Worm (Caenorhabditis elegans) whole organism, L4 larva: ENCODE data around the gene inx-3.
A peak's percentile ranks its signal among the peaks of the same experiment; 100 is the strongest.

ENCODE experiments used
- F26F4.8 ChIP-seq: fragments of 200-800 bp; sonication (Bioruptor generic); conservative IDR thresholded peaks from 2 replicates; pipeline ENCODE4 v1.3.6; 2022; ENCODE audit warnings: missing genetic modification characterization, missing compliant biosample characterization
- F37D6.2 ChIP-seq: sonication (generic microtip); optimal IDR thresholded peaks from 2 replicates; lab custom pipeline; 2016; ENCODE audit warnings: mild to moderate bottlenecking, missing genetic modification characterization, missing compliant biosample characterization
- T26A8.4 ChIP-seq: fragments of 200-800 bp; sonication (Bioruptor generic); IDR thresholded peaks from 2 replicates; pipeline ENCODE4 v1.3.6; 2022; ENCODE audit warnings: missing genetic modification characterization, missing compliant biosample characterization
- Y105C5A.15 ChIP-seq: fragments of 200-800 bp; sonication (Bioruptor generic); IDR thresholded peaks from 2 replicates; pipeline ENCODE4 v1.3.6; 2022; ENCODE audit warnings: missing genetic modification characterization, missing compliant biosample characterization
- aha-1 ChIP-seq: fragments of 150-350 bp; peaks from one replicate; lab custom pipeline; 2014; ENCODE audit warnings: missing biosample characterization, missing genetic modification characterization
- ceh-32 ChIP-seq: sonication (generic microtip); optimal IDR thresholded peaks from 2 replicates; lab custom pipeline; 2016; ENCODE audit warnings: mild to moderate bottlenecking, missing genetic modification characterization, missing compliant biosample characterization; ENCODE audit not compliant: poor library complexity
- ceh-62 ChIP-seq: sonication (generic microtip); optimal IDR thresholded peaks from 2 replicates; lab custom pipeline; 2017; ENCODE audit warnings: missing biosample characterization, missing genetic modification characterization
- daf-12 ChIP-seq: fragments of 150-350 bp; optimal IDR thresholded peaks from 2 replicates; lab custom pipeline; 2014; ENCODE audit warnings: missing biosample characterization, missing genetic modification reagents, missing genetic modification characterization
- daf-16 ChIP-seq, 3 experiments: sonication (generic microtip); optimal IDR thresholded peaks; 2 replicates each; lab custom pipeline; 2016 to 2017; ENCODE audit warnings: missing genetic modification characterization in 3 of 3, missing genetic modification reagents in 3 of 3, mild to moderate bottlenecking in 2 of 3, missing compliant biosample characterization in 2 of 3, missing biosample characterization in 1 of 3, moderate library complexity in 1 of 3
- daf-19 ChIP-seq: fragments of 200-800 bp; sonication (Bioruptor generic); conservative IDR thresholded peaks from 2 replicates; pipeline ENCODE4 v1.3.6; 2022; ENCODE audit warnings: missing genetic modification characterization, missing compliant biosample characterization
- dmd-6 ChIP-seq: fragments of 200-800 bp; sonication (Bioruptor generic); IDR thresholded peaks from 2 replicates; pipeline ENCODE4 v1.3.6; 2022; ENCODE audit warnings: missing genetic modification reagents, missing genetic modification characterization, missing compliant biosample characterization
- dve-1 ChIP-seq: sonication (generic microtip); optimal IDR thresholded peaks from 2 replicates; lab custom pipeline; 2017; ENCODE audit warnings: antibody characterized with exemption, mild to moderate bottlenecking, missing genetic modification characterization, missing compliant biosample characterization; ENCODE audit not compliant: insufficient read depth
- egl-43 ChIP-seq: fragments of 200-800 bp; sonication (Bioruptor generic); IDR thresholded peaks from 2 replicates; pipeline ENCODE4 v1.3.6; 2022; ENCODE audit warnings: missing genetic modification reagents, missing genetic modification characterization, missing compliant biosample characterization
- hif-1 ChIP-seq, 2 experiments: sonication (generic microtip); optimal IDR thresholded peaks; 2 replicates each; lab custom pipeline; 2016 to 2017; ENCODE audit warnings: missing compliant biosample characterization in 2 of 2, missing genetic modification characterization in 2 of 2, missing genetic modification reagents in 2 of 2, missing genotype in 2 of 2, mild to moderate bottlenecking in 1 of 2
- hlh-11 ChIP-seq: fragments of 200-800 bp; sonication (Bioruptor generic); optimal IDR thresholded peaks from 2 replicates; lab custom pipeline; 2018; ENCODE audit warnings: mild to moderate bottlenecking, missing genetic modification characterization, missing compliant biosample characterization
- hlh-30 ChIP-seq: sonication (generic microtip); optimal IDR thresholded peaks from 2 replicates; lab custom pipeline; 2017; ENCODE audit warnings: antibody characterized with exemption, mild to moderate bottlenecking, missing genetic modification characterization, missing compliant biosample characterization; ENCODE audit not compliant: insufficient read depth
- lsy-2 ChIP-seq, 2 experiments: fragments of 150-350 bp in 1 of 2; sonication (generic microtip) in 1 of 2; optimal IDR thresholded peaks; 2 replicates each; lab custom pipeline; 2014 to 2017; ENCODE audit warnings: missing biosample characterization in 2 of 2, missing genetic modification characterization in 2 of 2
- madf-9 ChIP-seq: fragments of 200-800 bp; sonication (Bioruptor generic); conservative IDR thresholded peaks from 2 replicates; pipeline ENCODE4 v1.3.6; 2022; ENCODE audit warnings: missing genetic modification reagents, missing genetic modification characterization, missing compliant biosample characterization
- mdl-1 ChIP-seq, 2 experiments: fragments of 150-350 bp in 1 of 2; sonication (generic microtip) in 1 of 2; optimal IDR thresholded peaks; 2 replicates each; lab custom pipeline; 2014 to 2017; ENCODE audit warnings: missing biosample characterization in 2 of 2, missing genetic modification characterization in 2 of 2
- mxl-2 ChIP-seq: fragments of 200-800 bp; sonication (Bioruptor generic); conservative IDR thresholded peaks from 2 replicates; pipeline ENCODE4 v1.3.6; 2022; ENCODE audit warnings: missing genetic modification reagents, missing genetic modification characterization, missing compliant biosample characterization
- nhr-11 ChIP-seq: fragments of 150-350 bp; optimal IDR thresholded peaks from 2 replicates; lab custom pipeline; 2014; ENCODE audit warnings: missing biosample characterization, missing genetic modification characterization
- nhr-237 ChIP-seq: sonication (generic microtip); optimal IDR thresholded peaks from 2 replicates; lab custom pipeline; 2017; ENCODE audit warnings: missing biosample characterization, missing genetic modification characterization
- nhr-28 ChIP-seq: fragments of 150-350 bp; optimal IDR thresholded peaks from 2 replicates; lab custom pipeline; 2014; ENCODE audit warnings: missing biosample characterization, missing genetic modification characterization
- nhr-6 ChIP-seq: fragments of 150-350 bp; optimal IDR thresholded peaks from 2 replicates; lab custom pipeline; 2014; ENCODE audit warnings: missing biosample characterization, missing genetic modification characterization
- nhr-77 ChIP-seq: fragments of 150-350 bp; optimal IDR thresholded peaks from 2 replicates; lab custom pipeline; 2014; ENCODE audit warnings: missing biosample characterization, missing genetic modification characterization
- pqm-1 ChIP-seq: sonication (generic microtip); optimal IDR thresholded peaks from 2 replicates; lab custom pipeline; 2017; ENCODE audit warnings: missing biosample characterization, missing genetic modification characterization
- spr-1 ChIP-seq: sonication (generic microtip); optimal IDR thresholded peaks from 2 replicates; lab custom pipeline; 2016; ENCODE audit warnings: mild to moderate bottlenecking, missing genetic modification characterization, missing compliant biosample characterization
- spr-3 ChIP-seq: fragments of 200-800 bp; sonication (Bioruptor generic); optimal IDR thresholded peaks from 2 replicates; lab custom pipeline; 2018; ENCODE audit warnings: mild to moderate bottlenecking, missing genetic modification characterization, missing compliant biosample characterization
- tra-1 ChIP-seq: fragments of 200-800 bp; sonication (Bioruptor generic); IDR thresholded peaks from 2 replicates; pipeline ENCODE4 v1.3.6; 2022; ENCODE audit warnings: missing genetic modification reagents, missing genetic modification characterization, missing compliant biosample characterization
- unc-62 ChIP-seq, 3 experiments: fragments of 150-350 bp in 1 of 3; sonication (generic microtip); optimal IDR thresholded peaks in 2 of 3; peaks in 1 of 3; 1 replicate in 1 of 3; 2 replicates in 2 of 3; lab custom pipeline; 2014 to 2017; ENCODE audit warnings: missing biosample characterization in 3 of 3, missing genetic modification characterization in 3 of 3, missing genetic modification reagents in 3 of 3, missing genotype in 1 of 3
- zip-2 ChIP-seq: fragments of 150-350 bp; optimal IDR thresholded peaks from 2 replicates; lab custom pipeline; 2014; ENCODE audit warnings: missing biosample characterization, missing genetic modification characterization
- ztf-7 ChIP-seq: fragments of 150-350 bp; optimal IDR thresholded peaks from 2 replicates; lab custom pipeline; 2014; ENCODE audit warnings: missing biosample characterization, missing genetic modification characterization

inx-3 gene

ce11 chrX:5953174-5953573 lies 42.8 kb upstream of the inx-3 start, which contains the start of the genes R07E4.5 and R07E4.3 (continued):
- TF ChIP-seq daf-19 (GFP tag; lab: Robert Waterston, UW) (no peak), mdl-1 (tag; optimal IDR thresholded peaks at IDR 0.05; lab: Kevin White, UChicago) (peak in 1 of 2 experiments; percentile 6), nhr-77 (tag; lab: Kevin White, UChicago) (peak; percentile 66)

DNA sequence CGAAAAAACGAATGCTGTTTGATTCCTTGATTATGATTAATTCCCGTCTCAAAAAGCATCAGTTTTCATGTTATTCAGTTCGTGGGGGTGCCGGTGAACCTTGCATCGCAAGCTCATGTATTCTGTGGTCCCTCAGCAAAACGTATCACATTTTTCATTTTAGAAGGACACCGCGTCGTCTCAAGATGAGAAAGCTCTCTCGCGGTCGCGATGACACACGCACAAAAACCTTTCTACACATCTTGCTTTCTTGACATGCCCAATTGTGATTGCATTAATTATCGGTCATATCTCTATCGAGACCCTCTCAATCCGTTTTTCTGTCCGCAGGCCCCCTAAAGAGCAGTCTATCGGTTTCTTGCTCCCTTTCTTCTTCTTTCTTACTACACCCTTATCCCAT lies 39.8 kb upstream of the inx-3 start:
- TF ChIP-seq hif-1 (tag; optimal IDR thresholded peaks at IDR 0.05; lab: Kevin White, UChicago) (no peak), egl-43 (no peak), aha-1 (peak; percentile 73), unc-62 (GFP tag; optimal IDR thresholded peaks at IDR 0.05 in 1 of 2; lab: Kevin White, UChicago) (peak in 1 of 2 experiments; percentile 93), unc-62 (tag; optimal IDR thresholded peaks at IDR 0.05; lab: Kevin White, UChicago) (no peak)

DNA sequence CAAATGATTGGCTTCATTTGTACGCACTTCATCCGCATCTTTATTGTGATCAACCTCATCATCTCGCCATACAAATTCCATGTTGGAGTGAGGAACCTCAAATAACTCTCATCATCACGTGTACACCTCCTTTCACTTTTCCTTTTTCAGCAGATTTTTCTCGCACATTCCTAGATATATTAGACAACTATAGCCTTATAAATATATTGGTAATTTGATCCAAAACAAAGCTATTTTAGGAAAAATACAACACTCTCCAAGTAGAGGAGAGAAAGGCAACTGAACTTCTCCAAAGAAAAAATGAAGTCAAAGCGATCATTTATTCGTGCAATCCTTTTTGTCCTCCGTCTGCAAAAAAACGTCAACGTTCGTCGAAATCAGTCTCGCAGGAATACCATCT lies 37.1 kb upstream of the inx-3 start, which contains the start of gene R07E4.1:
Gene R07E4.1 (plus strand): TSS at position 301 of the 400 bp plus-strand sequence.
- TF ChIP-seq aha-1 = peak; percentile 52
- TF ChIP-seq nhr-237 (tag; lab: Kevin White, UChicago) = no peak
- peak in 1 of 2 experiments; percentile 44 for TF ChIP-seq unc-62 (GFP tag; optimal IDR thresholded peaks at IDR 0.05 in 1 of 2; lab: Kevin White, UChicago)
- no peak for TF ChIP-seq unc-62 (tag; optimal IDR thresholded peaks at IDR 0.05; lab: Kevin White, UChicago)

DNA sequence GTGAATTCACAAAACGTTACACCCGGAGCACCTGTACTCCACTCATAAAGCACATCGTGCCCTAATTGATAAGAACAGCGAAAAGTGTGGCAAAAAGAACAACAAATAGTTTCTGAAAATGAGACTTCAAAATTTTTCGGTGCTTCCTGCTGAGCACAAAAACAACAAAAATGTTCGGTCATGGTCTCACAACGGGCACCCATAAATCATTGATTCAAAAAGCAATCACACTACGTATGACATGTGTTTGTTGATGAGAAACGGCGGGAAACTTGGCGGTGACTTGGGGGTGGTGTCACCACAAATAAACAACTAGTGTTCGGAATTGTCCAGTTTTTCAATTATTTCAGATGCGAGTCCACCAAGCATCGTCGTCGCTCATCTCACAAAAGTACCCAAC lies 35.1 kb upstream of the inx-3 start:
- TF ChIP-seq spr-3 (GFP tag; lab: Kevin White, UChicago) (no peak), Y105C5A.15 (GFP tag; lab: Robert Waterston, UW) (no peak), F26F4.8 (GFP tag; lab: Robert Waterston, UW) (no peak), pqm-1 (tag; lab: Kevin White, UChicago) (peak; percentile 9), nhr-11 (tag; lab: Kevin White, UChicago) (no peak), daf-12 (tag; lab: Kevin White, UChicago) (no peak), unc-62 (GFP tag; optimal IDR thresholded peaks at IDR 0.05 in 1 of 2; lab: Kevin White, UChicago) (peak in 1 of 2 experiments; percentile 64), unc-62 (tag; optimal IDR thresholded peaks at IDR 0.05; lab: Kevin White, UChicago) (no peak), madf-9 (no peak), daf-16 (GFP tag; optimal IDR thresholded peaks at IDR 0.05; lab: Kevin White, UChicago) (peak in 1 of 2 experiments; percentile 65), daf-16 (tag; optimal IDR thresholded peaks at IDR 0.05; lab: Kevin White, UChicago) (peak; percentile 10), daf-19 (GFP tag; lab: Robert Waterston, UW) (no peak), nhr-28 (tag; lab: Kevin White, UChicago) (peak; percentile 45), F37D6.2 (tag; lab: Kevin White, UChicago) (no peak), ceh-32 (tag; lab: Kevin White, UChicago) (no peak)

DNA sequence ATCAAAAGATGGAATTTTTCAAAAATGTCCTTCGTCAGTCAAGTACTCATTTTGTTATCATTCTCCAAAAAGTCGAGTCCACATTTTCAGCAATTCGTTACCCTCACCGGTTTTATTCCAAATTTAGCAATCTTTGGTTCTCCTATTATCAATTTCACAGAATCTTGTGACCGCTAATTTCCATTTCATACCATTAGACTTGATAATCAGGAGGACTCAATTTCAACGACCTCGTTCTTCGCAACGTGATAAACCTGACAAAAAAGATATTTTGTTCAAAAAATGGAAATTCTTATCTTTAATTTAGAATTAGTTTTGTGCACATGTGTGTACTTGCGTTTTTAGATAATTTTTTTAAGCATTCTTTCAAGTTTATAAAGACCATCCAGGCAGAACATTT lies 33.4 kb upstream of the inx-3 start:
- TF ChIP-seq hlh-11 (tag; lab: Kevin White, UChicago) = peak; percentile 56
- peak; percentile 70 for TF ChIP-seq dve-1 (tag; lab: Kevin White, UChicago)
- no peak for TF ChIP-seq daf-16 (GFP tag; optimal IDR thresholded peaks at IDR 0.05; lab: Kevin White, UChicago)
- TF ChIP-seq daf-16 (tag; optimal IDR thresholded peaks at IDR 0.05; lab: Kevin White, UChicago) = peak; percentile 67
- TF ChIP-seq F26F4.8 (GFP tag; lab: Robert Waterston, UW) = no peak
- TF ChIP-seq dmd-6 (GFP tag; lab: Robert Waterston, UW) = peak; percentile 74
- TF ChIP-seq T26A8.4 (GFP tag; lab: Robert Waterston, UW) = no peak
- TF ChIP-seq nhr-28 (tag; lab: Kevin White, UChicago) = peak; percentile 39
- TF ChIP-seq aha-1 = no peak
- peak; percentile 55 for TF ChIP-seq hlh-30
- no peak for TF ChIP-seq zip-2 (tag; lab: Kevin White, UChicago)
- no peak for TF ChIP-seq ceh-62 (tag; lab: Kevin White, UChicago)
- TF ChIP-seq nhr-6 (tag; lab: Kevin White, UChicago) = no peak
- TF ChIP-seq tra-1 (GFP tag; lab: Robert Waterston, UW) = peak; percentile 45; the same call in 1 of the 2 replicates
- TF ChIP-seq mxl-2 (GFP tag; lab: Robert Waterston, UW) = no peak
- no peak for TF ChIP-seq ztf-7
- no peak for TF ChIP-seq lsy-2 (tag; optimal IDR thresholded peaks at IDR 0.05; lab: Kevin White, UChicago)
- TF ChIP-seq spr-1 (tag; lab: Kevin White, UChicago) = no peak
